Fruit fly (Drosophila melanogaster): Measurements from ENCODE around the gene CG18749.
A peak's percentile ranks its signal among the peaks of the same experiment; 100 is the strongest.

Gene CG18749

dm6 chr3R:8212594-8212993, 31.3 kb upstream of the CG18749 start:
- TF ChIP-seq psq (optimal IDR thresholded peaks at IDR 0.05): no peak
- no peak for TF ChIP-seq EcR (GFP tag; optimal IDR thresholded peaks at IDR 0.05)
- TF ChIP-seq Dll (optimal IDR thresholded peaks at IDR 0.05): no peak
- TF ChIP-seq pan (optimal IDR thresholded peaks at IDR 0.05): no peak
- TF ChIP-seq usp (GFP tag; optimal IDR thresholded peaks at IDR 0.05): no peak
- no peak for TF ChIP-seq CG8478 (optimal IDR thresholded peaks at IDR 0.05)

DNA sequence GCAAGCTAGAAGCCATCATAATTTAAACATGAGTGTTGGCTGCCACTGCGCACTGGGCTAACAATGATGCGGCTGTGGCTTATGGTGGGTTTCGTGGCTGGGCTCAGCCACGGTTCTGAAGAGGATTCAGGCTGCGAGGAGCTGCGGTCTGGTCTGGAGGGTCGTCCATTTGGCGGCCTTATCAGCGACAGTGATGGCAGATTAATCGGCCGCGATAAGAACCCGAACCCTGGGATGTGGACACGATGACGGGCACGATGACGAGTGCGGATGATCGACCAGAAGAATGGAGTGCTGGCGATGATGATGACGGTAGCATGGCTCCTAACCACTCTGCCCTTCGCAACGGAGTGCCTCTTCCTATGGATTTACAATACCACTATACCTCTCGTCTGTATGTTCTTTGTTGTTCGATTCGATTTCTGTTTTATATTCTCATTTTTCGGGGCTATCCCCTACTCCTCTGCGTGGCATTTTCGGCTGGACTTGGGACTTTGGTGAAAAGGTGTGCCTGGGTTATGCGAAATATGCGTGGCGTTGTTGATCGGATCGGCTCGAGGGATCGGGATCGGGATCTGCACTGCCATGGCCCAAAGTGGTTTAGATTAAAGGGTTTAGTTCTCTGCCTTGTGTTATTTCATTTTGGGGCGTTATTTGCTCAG, 28.2 kb upstream of the CG18749 start:
- TF ChIP-seq CG8478 (optimal IDR thresholded peaks at IDR 0.05) (no peak), Dll (optimal IDR thresholded peaks at IDR 0.05) (no peak), psq (optimal IDR thresholded peaks at IDR 0.05) (no peak), pan (optimal IDR thresholded peaks at IDR 0.05) (no peak), usp (GFP tag; optimal IDR thresholded peaks at IDR 0.05) (no peak), EcR (GFP tag; optimal IDR thresholded peaks at IDR 0.05) (no peak)

- no peak for TF ChIP-seq psq (optimal IDR thresholded peaks at IDR 0.05)
- TF ChIP-seq usp (GFP tag; optimal IDR thresholded peaks at IDR 0.05): no peak
- TF ChIP-seq CG8478 (optimal IDR thresholded peaks at IDR 0.05): no peak
- TF ChIP-seq EcR (GFP tag; optimal IDR thresholded peaks at IDR 0.05): no peak
- TF ChIP-seq pan (optimal IDR thresholded peaks at IDR 0.05): no peak
- no peak for TF ChIP-seq Dll (optimal IDR thresholded peaks at IDR 0.05)
Observed at dm6 chr3R:8217727-8218126, 26.1 kb upstream of the CG18749 start, which contains the start of gene CG7800. Gene CG7800 (plus strand): TSS chr3R:8217957.

DNA sequence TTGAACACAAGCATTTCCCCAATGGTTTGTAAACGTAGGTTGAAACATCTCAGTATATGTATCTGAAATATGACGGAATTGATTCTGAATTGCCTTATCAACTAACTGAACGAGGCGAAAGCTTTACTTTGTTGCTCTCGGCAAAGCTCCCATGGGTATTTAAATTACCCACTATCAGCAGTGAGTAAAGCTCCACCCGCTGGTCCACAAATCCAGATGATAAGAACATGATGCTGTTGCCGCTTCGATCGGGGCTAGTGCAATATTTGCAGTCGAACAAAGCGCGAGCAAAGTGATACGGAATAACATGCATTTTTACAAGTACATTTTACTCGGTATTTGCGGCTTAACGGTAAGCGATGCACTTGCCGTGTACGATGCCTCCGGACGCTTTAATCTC, 24.0 kb upstream of the CG18749 start, which contains the start of gene CG18249:
Gene CG18249, plus strand, starts transcription at position 256 of the 400 bp plus-strand sequence.
- TF ChIP-seq psq (optimal IDR thresholded peaks at IDR 0.05) (no peak), Dll (optimal IDR thresholded peaks at IDR 0.05) (no peak), EcR (GFP tag; optimal IDR thresholded peaks at IDR 0.05) (no peak), usp (GFP tag; optimal IDR thresholded peaks at IDR 0.05) (no peak), pan (optimal IDR thresholded peaks at IDR 0.05) (no peak), CG8478 (optimal IDR thresholded peaks at IDR 0.05) (no peak)

DNA sequence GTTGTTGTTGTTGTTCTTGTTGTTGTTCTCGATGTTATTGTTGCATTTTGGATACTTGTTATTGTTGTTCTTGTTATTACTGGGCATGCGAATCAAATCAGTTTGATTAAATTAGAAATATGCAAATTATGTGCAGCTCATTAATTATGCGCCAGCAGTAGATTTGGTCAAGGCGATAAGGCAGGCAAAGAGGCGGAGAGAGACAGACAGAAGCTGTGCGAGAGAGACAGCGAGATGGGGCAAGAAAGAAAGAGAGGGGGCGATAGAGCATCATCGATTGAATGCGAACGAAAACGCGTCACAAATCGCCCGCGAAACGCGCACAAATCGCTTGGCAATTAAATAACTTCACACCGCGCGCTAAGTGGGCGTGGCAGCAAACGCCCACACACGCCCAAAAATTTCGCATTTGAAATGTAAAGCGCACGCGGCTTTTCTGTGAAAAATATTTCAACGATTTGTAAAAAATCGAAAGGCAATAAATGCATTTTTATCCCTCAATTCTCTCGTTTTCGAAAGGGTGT, 20.7 kb upstream of the CG18749 start:
- TF ChIP-seq CG8478 (optimal IDR thresholded peaks at IDR 0.05) (no peak), Dll (optimal IDR thresholded peaks at IDR 0.05) (no peak), psq (optimal IDR thresholded peaks at IDR 0.05) (no peak), EcR (GFP tag; optimal IDR thresholded peaks at IDR 0.05) (no peak), pan (optimal IDR thresholded peaks at IDR 0.05) (no peak), usp (GFP tag; optimal IDR thresholded peaks at IDR 0.05) (no peak)

DNA sequence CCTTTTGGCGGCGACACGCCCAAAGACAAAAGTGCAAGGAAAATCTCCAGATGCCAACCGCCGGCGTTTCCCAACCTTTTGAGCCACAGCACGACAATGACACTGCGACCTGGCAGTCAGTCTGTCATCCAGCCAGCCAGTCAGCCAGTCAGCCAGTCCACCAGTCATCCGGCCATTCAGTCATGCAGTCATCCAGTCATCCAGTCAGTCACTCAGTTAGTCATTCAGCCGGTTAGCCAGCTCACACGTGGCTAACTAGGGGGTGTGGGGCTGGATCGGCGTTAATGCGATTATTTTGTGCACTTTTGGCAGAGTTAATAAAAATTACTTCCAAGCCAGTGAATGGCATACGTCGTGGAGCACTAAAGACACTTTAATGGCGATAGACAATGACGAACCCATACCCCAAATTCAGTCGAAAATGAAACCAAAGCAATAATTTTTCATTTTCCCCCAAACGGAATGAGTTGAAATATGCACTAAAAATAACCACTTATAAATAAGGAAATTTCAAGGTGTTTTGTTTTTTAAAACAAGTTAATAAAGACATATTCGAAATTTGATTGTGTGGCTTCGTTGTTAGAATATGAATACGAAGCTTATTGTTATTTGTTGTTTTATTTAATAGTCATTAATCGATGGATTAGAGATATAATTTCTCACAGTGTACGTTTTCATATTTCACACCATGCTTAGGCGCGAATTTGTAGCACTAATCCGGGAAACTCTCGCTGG, 19.0 kb upstream of the CG18749 start:
- TF ChIP-seq usp (GFP tag; optimal IDR thresholded peaks at IDR 0.05) (no peak), Dll (optimal IDR thresholded peaks at IDR 0.05) (no peak), EcR (GFP tag; optimal IDR thresholded peaks at IDR 0.05) (no peak), psq (optimal IDR thresholded peaks at IDR 0.05) (no peak), pan (optimal IDR thresholded peaks at IDR 0.05) (no peak), CG8478 (optimal IDR thresholded peaks at IDR 0.05) (no peak)

- no peak for TF ChIP-seq Dll (optimal IDR thresholded peaks at IDR 0.05)
Observed at dm6 chr3R:8225461-8225971, 18.3 kb upstream of the CG18749 start.

dm6 chr3R:8227344-8227743, 16.5 kb upstream of the CG18749 start:
- TF ChIP-seq Dll (optimal IDR thresholded peaks at IDR 0.05) (no peak), pan (optimal IDR thresholded peaks at IDR 0.05) (no peak), CG8478 (optimal IDR thresholded peaks at IDR 0.05) (no peak), psq (optimal IDR thresholded peaks at IDR 0.05) (no peak), usp (GFP tag; optimal IDR thresholded peaks at IDR 0.05) (no peak), EcR (GFP tag; optimal IDR thresholded peaks at IDR 0.05) (no peak)

dm6 chr3R:8233370-8233773, 10.5 kb upstream of the CG18749 start, which contains the start of gene PolI:
Gene PolI (plus strand): TSS chr3R:8233507.
- TF ChIP-seq CG8478 (optimal IDR thresholded peaks at IDR 0.05): no peak
- no peak for TF ChIP-seq pan (optimal IDR thresholded peaks at IDR 0.05)
- no peak for TF ChIP-seq EcR (GFP tag; optimal IDR thresholded peaks at IDR 0.05)

dm6 chr3R:8233864-8234263, 10.0 kb upstream of the CG18749 start:
- no peak for TF ChIP-seq psq (optimal IDR thresholded peaks at IDR 0.05)
- peak; percentile 51 for TF ChIP-seq pan (optimal IDR thresholded peaks at IDR 0.05)

DNA sequence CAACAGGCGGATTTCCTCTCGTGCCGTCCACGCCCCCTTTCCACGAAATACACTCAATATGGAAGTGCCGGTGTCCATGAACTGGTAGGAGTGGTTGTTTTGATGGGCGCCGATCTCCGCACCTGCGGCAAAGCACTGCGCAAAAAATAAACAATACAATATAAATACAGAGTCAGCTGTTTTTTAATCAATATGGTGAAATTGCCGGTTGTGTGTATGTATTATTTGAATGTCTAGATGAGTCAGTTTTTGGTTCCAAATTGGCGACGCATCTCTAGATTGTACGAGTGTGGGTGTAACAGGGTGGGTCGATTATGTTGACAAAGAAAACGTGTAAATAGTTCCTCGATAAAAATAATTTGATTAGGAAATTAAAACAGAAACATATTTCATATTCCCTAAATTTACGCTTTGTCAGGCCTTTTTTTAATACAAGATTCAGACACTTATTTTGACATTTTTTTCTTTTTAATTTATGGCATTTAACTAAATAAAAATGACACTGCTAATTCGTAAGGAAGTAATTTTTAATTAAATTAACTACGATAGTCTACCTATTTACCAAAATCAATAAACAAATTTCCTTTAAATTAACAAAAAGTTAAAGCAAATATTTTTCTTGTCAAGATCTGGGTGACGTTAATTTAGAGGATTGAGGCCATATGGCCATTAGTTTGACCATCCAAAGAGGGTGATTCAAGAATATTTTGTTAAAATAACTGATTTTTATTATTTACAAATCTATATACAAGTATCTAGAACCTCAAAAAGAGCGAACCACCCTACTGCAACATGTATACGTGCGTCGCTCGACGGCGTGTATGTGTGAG, 4.2 kb upstream of the CG18749 start:
- TF ChIP-seq pan (optimal IDR thresholded peaks at IDR 0.05) (no peak), psq (optimal IDR thresholded peaks at IDR 0.05) (no peak), CG8478 (optimal IDR thresholded peaks at IDR 0.05) (no peak), usp (GFP tag; optimal IDR thresholded peaks at IDR 0.05) (no peak), Dll (optimal IDR thresholded peaks at IDR 0.05) (no peak), EcR (GFP tag; optimal IDR thresholded peaks at IDR 0.05) (no peak)

- TF ChIP-seq psq (optimal IDR thresholded peaks at IDR 0.05) (no peak), pan (optimal IDR thresholded peaks at IDR 0.05) (no peak), usp (GFP tag; optimal IDR thresholded peaks at IDR 0.05) (no peak), CG8478 (optimal IDR thresholded peaks at IDR 0.05) (no peak), EcR (GFP tag; optimal IDR thresholded peaks at IDR 0.05) (no peak), Dll (optimal IDR thresholded peaks at IDR 0.05) (no peak)
Observed at dm6 chr3R:8240302-8240682, 3.6 kb upstream of the CG18749 start, which contains the start of gene Ada2b. Gene Ada2b (minus strand): TSS chr3R:8240515.

Measured in whole organism.